Fruit fly (Drosophila melanogaster) whole organism, wandering third instar larva: ENCODE results near the gene CG9467.

Experiments
- Abd-B ChIP-seq: fragments of >200 bp; optimal IDR thresholded peaks from 2 replicates; lab custom pipeline; 2017; ENCODE audit warnings: missing biosample characterization, missing genetic modification characterization
- CG32264 ChIP-seq: fragments of 200-800 bp; sonication (Bioruptor generic); optimal IDR thresholded peaks from 2 replicates; lab custom pipeline; 2016; ENCODE audit warnings: missing biosample characterization, missing genetic modification characterization
- CG9705 ChIP-seq: fragments of 200-800 bp; sonication (Bioruptor generic); optimal IDR thresholded peaks from 2 replicates; lab custom pipeline; 2018; ENCODE audit warnings: missing biosample characterization, mild to moderate bottlenecking, missing genetic modification characterization
- CrebA ChIP-seq: fragments of 200-800 bp; sonication (Bioruptor generic); optimal IDR thresholded peaks from 2 replicates; lab custom pipeline; 2016; ENCODE audit warnings: missing biosample characterization, mild to moderate bottlenecking, missing genetic modification characterization, borderline replicate concordance
- Dfd ChIP-seq: fragments of >200 bp; optimal IDR thresholded peaks from 2 replicates; lab custom pipeline; 2017; ENCODE audit warnings: missing biosample characterization, missing genetic modification characterization
- Dif ChIP-seq: fragments of 200-275, 200-300 bp; sonication (Bioruptor generic); optimal IDR thresholded peaks from 2 replicates; lab custom pipeline; 2018; ENCODE audit warnings: missing biosample characterization, missing genetic modification characterization; ENCODE audit not compliant: partially characterized antibody
- HLH106 ChIP-seq: fragments of 200-800 bp; optimal IDR thresholded peaks from 3 replicates; lab custom pipeline; 2019; ENCODE audit warnings: missing biosample characterization, mild to moderate bottlenecking, missing genetic modification characterization, moderate library complexity
- Hnf4 ChIP-seq: fragments of 200-800 bp; sonication (Bioruptor generic); optimal IDR thresholded peaks from 2 replicates; lab custom pipeline; 2016; ENCODE audit warnings: missing biosample characterization, mild to moderate bottlenecking, missing genetic modification characterization
- Hr78 ChIP-seq: fragments of >200 bp; optimal IDR thresholded peaks from 2 replicates; lab custom pipeline; 2017; ENCODE audit warnings: missing biosample characterization, missing genetic modification characterization
- Jra ChIP-seq: sonication (Bioruptor generic); optimal IDR thresholded peaks from 2 replicates; lab custom pipeline; 2016; ENCODE audit warnings: missing biosample characterization, missing genetic modification characterization
- Mio ChIP-seq: sonication (Bioruptor generic); optimal IDR thresholded peaks from 2 replicates; lab custom pipeline; 2016; ENCODE audit warnings: missing biosample characterization, missing genetic modification characterization
- Myc ChIP-seq: fragments of >200 bp; optimal IDR thresholded peaks from 2 replicates; lab custom pipeline; 2017
- N ChIP-seq: fragments of >200 bp; optimal IDR thresholded peaks from 2 replicates; lab custom pipeline; 2018; ENCODE audit warnings: missing biosample characterization, missing external identifiers, missing genetic modification characterization
- OdsH ChIP-seq: fragments of 200-800 bp; sonication (Bioruptor generic); optimal IDR thresholded peaks from 2 replicates; lab custom pipeline; 2016; ENCODE audit warnings: missing biosample characterization, mild to moderate bottlenecking, missing genetic modification characterization
- Rel ChIP-seq, 2 experiments: fragments of 200-800 bp; sonication (Bioruptor generic) in 1 of 2; optimal IDR thresholded peaks; 2 replicates in 1 of 2; 3 replicates in 1 of 2; lab custom pipeline; 2016 to 2019; ENCODE audit warnings: mild to moderate bottlenecking in 2 of 2, missing biosample characterization in 2 of 2, missing genetic modification characterization in 2 of 2, moderate library complexity in 1 of 2
- Sp1 ChIP-seq: fragments of 200-800 bp; sonication (Bioruptor generic); optimal IDR thresholded peaks from 3 replicates; lab custom pipeline; 2019; ENCODE audit warnings: missing biosample characterization, mild to moderate bottlenecking, missing genetic modification characterization, moderate library complexity
- Vsx2 ChIP-seq: fragments of 200-300, 225-300 bp; sonication (Bioruptor generic); optimal IDR thresholded peaks from 2 replicates; lab custom pipeline; 2018; ENCODE audit warnings: missing biosample characterization, missing genetic modification characterization; ENCODE audit not compliant: partially characterized antibody
- br ChIP-seq: fragments of 200-800 bp; sonication (Bioruptor generic); optimal IDR thresholded peaks from 2 replicates; lab custom pipeline; 2016; ENCODE audit warnings: missing biosample characterization, missing genetic modification characterization
- brk ChIP-seq: fragments of 200-800 bp; sonication (Bioruptor generic); optimal IDR thresholded peaks from 2 replicates; lab custom pipeline; 2016; ENCODE audit warnings: missing biosample characterization, mild to moderate bottlenecking, missing genetic modification characterization
- dl ChIP-seq, 2 experiments: fragments of 175-275, 200-275 bp in 1 of 2; fragments of 200-275 bp in 1 of 2; sonication (Bioruptor generic); optimal IDR thresholded peaks; lab custom pipeline; 2018; ENCODE audit warnings: mild to moderate bottlenecking in 2 of 2, missing biosample characterization in 2 of 2, missing genetic modification characterization in 2 of 2, moderate library complexity in 2 of 2; ENCODE audit not compliant: partially characterized antibody in 2 of 2, insufficient read depth in 1 of 2
- dmrt93B ChIP-seq: fragments of 200-800 bp; sonication (Bioruptor generic); optimal IDR thresholded peaks from 2 replicates; lab custom pipeline; 2018; ENCODE audit warnings: missing biosample characterization, mild to moderate bottlenecking, missing genetic modification characterization
- dsf ChIP-seq: sonication (Bioruptor generic); optimal IDR thresholded peaks from 2 replicates; lab custom pipeline; 2016; ENCODE audit warnings: missing biosample characterization, missing genetic modification characterization, borderline replicate concordance
- ey ChIP-seq: fragments of 200-800 bp; sonication (Bioruptor generic); optimal IDR thresholded peaks from 2 replicates; lab custom pipeline; 2016; ENCODE audit warnings: missing biosample characterization, missing genetic modification characterization
- foxo ChIP-seq, 2 experiments: fragments of 200-800 bp; sonication (Bioruptor generic); optimal IDR thresholded peaks; 2 replicates in 1 of 2; 3 replicates in 1 of 2; lab custom pipeline; 2016 to 2017; ENCODE audit warnings: missing biosample characterization in 2 of 2, missing genetic modification characterization in 2 of 2
- fru ChIP-seq: fragments of 200-800 bp; sonication (Bioruptor generic); optimal IDR thresholded peaks from 3 replicates; lab custom pipeline; 2016; ENCODE audit warnings: missing biosample characterization, mild to moderate bottlenecking, missing genetic modification characterization
- h ChIP-seq: fragments of 200-800 bp; sonication (Bioruptor generic); optimal IDR thresholded peaks from 3 replicates; lab custom pipeline; 2016; ENCODE audit warnings: missing biosample characterization, mild to moderate bottlenecking, missing genetic modification characterization
- jim ChIP-seq: fragments of 175-275, 200-325 bp; sonication (Bioruptor generic); optimal IDR thresholded peaks from 2 replicates; lab custom pipeline; 2016; ENCODE audit warnings: missing biosample characterization, mild to moderate bottlenecking, missing genetic modification characterization
- psq ChIP-seq: fragments of 200-800 bp; sonication (Bioruptor generic); optimal IDR thresholded peaks from 3 replicates; lab custom pipeline; 2017; ENCODE audit warnings: missing biosample characterization, mild to moderate bottlenecking, missing genetic modification characterization, moderate library complexity
- rgr ChIP-seq: fragments of 200-800 bp; sonication (Bioruptor generic); optimal IDR thresholded peaks from 3 replicates; lab custom pipeline; 2016; ENCODE audit warnings: missing biosample characterization, mild to moderate bottlenecking, missing genetic modification characterization
- sage ChIP-seq: fragments of 200-800 bp; sonication (Bioruptor generic); optimal IDR thresholded peaks from 2 replicates; lab custom pipeline; 2016; ENCODE audit warnings: missing biosample characterization, mild to moderate bottlenecking, missing genetic modification characterization
- sv ChIP-seq: fragments of 200-800 bp; sonication (Bioruptor generic); optimal IDR thresholded peaks from 3 replicates; lab custom pipeline; 2016; ENCODE audit warnings: missing biosample characterization, missing genetic modification characterization
- tai ChIP-seq: sonication (Bioruptor generic); optimal IDR thresholded peaks from 2 replicates; lab custom pipeline; 2016; ENCODE audit warnings: missing biosample characterization, missing genetic modification characterization
- usp ChIP-seq: fragments of >200 bp; optimal IDR thresholded peaks from 2 replicates; lab custom pipeline; 2017; ENCODE audit warnings: missing biosample characterization, missing genetic modification characterization
- woc ChIP-seq: sonication (Bioruptor generic); optimal IDR thresholded peaks from 2 replicates; lab custom pipeline; 2016; ENCODE audit warnings: missing biosample characterization, mild to moderate bottlenecking, missing genetic modification characterization

CG9467 gene

dm6 chr3R:9800644-9801330 lies at the start of gene CG9467, which contains the start of gene CG8526:
CG9467 (minus strand) TSS chr3R:9801026.
CG8526 (plus strand) TSS chr3R:9801280.
- peak; percentile 55 for TF ChIP-seq fru (GFP tag; lab: Kevin White, UChicago)
- TF ChIP-seq N (GFP tag; lab: Kevin White, UChicago) = no peak
- peak; percentile 54 for TF ChIP-seq OdsH (GFP tag; lab: Kevin White, UChicago)
- peak; percentile 69 for TF ChIP-seq h (GFP tag; lab: Kevin White, UChicago)
- no peak for TF ChIP-seq dmrt93B
- TF ChIP-seq Dfd (GFP tag; lab: Kevin White, UChicago) = no peak
- TF ChIP-seq rgr = peak; percentile 74
- peak; percentile 24 for TF ChIP-seq Jra (GFP tag; lab: Kevin White, UChicago)
- no peak for TF ChIP-seq Mio
- TF ChIP-seq br (GFP tag; lab: Kevin White, UChicago) = no peak
- no peak for TF ChIP-seq Vsx2 (GFP tag; lab: Kevin White, UChicago)
- no peak for TF ChIP-seq CG32264 (GFP tag; lab: Kevin White, UChicago)
- TF ChIP-seq woc (GFP tag; lab: Kevin White, UChicago) = peak; percentile 82
- no peak for TF ChIP-seq CrebA (GFP tag; lab: Kevin White, UChicago)
- TF ChIP-seq Hr78 (GFP tag; lab: Kevin White, UChicago) = no peak
- no peak for TF ChIP-seq dl (GFP tag; optimal IDR thresholded peaks at IDR 0.05; lab: Kevin White, UChicago; ENCODE audit: insufficient read depth in 1 of 2, partially characterized antibody in 2 of 2)
- TF ChIP-seq HLH106 = peak; percentile 82
- TF ChIP-seq jim = no peak
- TF ChIP-seq psq (GFP tag; lab: Kevin White, UChicago) = peak; percentile 38
- TF ChIP-seq Rel (GFP tag; optimal IDR thresholded peaks at IDR 0.05; lab: Kevin White, UChicago) = no peak
- TF ChIP-seq Rel (tag; optimal IDR thresholded peaks at IDR 0.05; lab: Kevin White, UChicago) = peak; percentile 64
- peak; percentile 60 for TF ChIP-seq CG9705 (GFP tag; lab: Kevin White, UChicago)
- peak; percentile 57 for TF ChIP-seq ey (GFP tag; lab: Kevin White, UChicago)
- no peak for TF ChIP-seq brk (GFP tag; lab: Kevin White, UChicago)
- no peak for TF ChIP-seq Hnf4
- TF ChIP-seq sage (GFP tag; lab: Kevin White, UChicago) = no peak
- TF ChIP-seq tai = no peak
- TF ChIP-seq foxo (GFP tag; optimal IDR thresholded peaks at IDR 0.05; lab: Kevin White, UChicago) = peak in 1 of 2 experiments; percentile 79
- no peak for TF ChIP-seq dsf (GFP tag; lab: Kevin White, UChicago)
- no peak for TF ChIP-seq Abd-B (GFP tag; lab: Kevin White, UChicago)
- peak; percentile 55 for TF ChIP-seq Myc
- TF ChIP-seq Sp1 (GFP tag; lab: Kevin White, UChicago) = peak; percentile 59
- no peak for TF ChIP-seq usp (GFP tag; lab: Kevin White, UChicago)
- TF ChIP-seq Dif (GFP tag; lab: Kevin White, UChicago) = no peak
- TF ChIP-seq sv (GFP tag; lab: Kevin White, UChicago) = peak; percentile 56
- TF ChIP-seq, all 38 proteins: peak for 15

- TF ChIP-seq fru (GFP tag; lab: Kevin White, UChicago) (no peak), usp (GFP tag; lab: Kevin White, UChicago) (no peak), h (GFP tag; lab: Kevin White, UChicago) (no peak), tai (no peak), CG32264 (GFP tag; lab: Kevin White, UChicago) (no peak), ey (GFP tag; lab: Kevin White, UChicago) (no peak), Myc (no peak)
- TF ChIP-seq, all 38 proteins: peak for 0
These were observed 22.9 kb upstream of the CG9467 start, which contains the start of gene CG34302 for dm6 chr3R:9823723-9824122. CG34302 (minus strand) TSS chr3R:9823823.

DNA sequence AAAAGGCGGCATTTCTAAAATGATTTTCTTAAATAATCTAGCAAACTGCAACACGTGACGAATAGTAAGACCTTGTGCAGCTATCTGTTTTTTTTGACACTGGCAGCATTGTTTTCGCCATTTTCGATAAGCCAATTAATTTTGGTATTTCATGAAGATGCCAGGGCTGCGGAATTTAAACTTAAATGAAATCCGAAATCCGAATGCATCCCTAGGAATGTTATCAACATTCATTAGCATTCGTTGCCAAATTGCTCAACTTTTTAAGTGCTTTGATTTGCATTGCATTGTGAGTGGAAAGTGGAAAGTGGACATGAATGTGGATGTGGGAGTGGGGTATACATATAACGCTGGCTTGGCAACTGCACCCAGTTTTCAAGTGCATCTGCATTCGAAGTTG lies 20.3 kb upstream of the CG9467 start, which contains the start of gene CG42857:
Gene CG42857 (minus strand): TSS at position 101 of the 400 bp plus-strand sequence.
- TF ChIP-seq h (GFP tag; lab: Kevin White, UChicago) = no peak
